Fruit fly (Drosophila melanogaster) whole organism, prepupa: Measurements from ENCODE around the gene dar1.

ENCODE experiments used
- Blimp-1 ChIP-seq: fragments of 200-800 bp; sonication (Bioruptor generic); optimal IDR thresholded peaks from 3 replicates; lab custom pipeline; 2017; ENCODE audit warnings: missing biosample characterization, missing genetic modification characterization, mild to moderate bottlenecking, moderate library complexity, missing genetic modification reagents
- CG10631 ChIP-seq: fragments of 200-800 bp; sonication (Bioruptor generic); optimal IDR thresholded peaks from 2 replicates; lab custom pipeline; 2016; ENCODE audit warnings: missing biosample characterization, missing genetic modification characterization
- CG11294 ChIP-seq: fragments of 200-800 bp; sonication (Bioruptor generic); IDR thresholded peaks from 2 replicates; pipeline ENCODE4 v1.3.6; 2022; ENCODE audit warnings: missing biosample characterization, missing genetic modification characterization
- CG11902 ChIP-seq: fragments of 200-800 bp; sonication (Bioruptor generic); optimal IDR thresholded peaks from 3 replicates; lab custom pipeline; 2016; ENCODE audit warnings: missing biosample characterization, missing genetic modification characterization
- CG15336 ChIP-seq: fragments of 200-800 bp; sonication (Bioruptor generic); IDR thresholded peaks from 2 replicates; pipeline ENCODE4 v1.3.6; 2022; ENCODE audit warnings: missing biosample characterization, missing genetic modification characterization
- CG16779 ChIP-seq: fragments of 200-800 bp; sonication (Bioruptor generic); optimal IDR thresholded peaks from 3 replicates; lab custom pipeline; 2017; ENCODE audit warnings: missing biosample characterization, mild to moderate bottlenecking, missing genetic modification characterization
- CG3032 ChIP-seq: fragments of 200-800 bp; optimal IDR thresholded peaks from 2 replicates; lab custom pipeline; 2019; ENCODE audit warnings: missing biosample characterization, mild to moderate bottlenecking, missing genetic modification characterization, moderate library complexity
- CG3919 ChIP-seq: fragments of 200-800 bp; sonication (Bioruptor generic); optimal IDR thresholded peaks from 3 replicates; lab custom pipeline; 2016; ENCODE audit warnings: missing biosample characterization, missing genetic modification characterization
- CG6163 ChIP-seq: fragments of 200-800 bp; sonication (Bioruptor generic); IDR thresholded peaks from 3 replicates; pipeline ENCODE4 v1.3.6; 2022; ENCODE audit warnings: missing biosample characterization, missing genetic modification characterization
- CG6808 ChIP-seq: fragments of 200-800 bp; sonication (Bioruptor generic); optimal IDR thresholded peaks from 3 replicates; lab custom pipeline; 2017; ENCODE audit warnings: missing biosample characterization, missing genetic modification characterization, mild to moderate bottlenecking, moderate library complexity, missing genetic modification reagents
- CG8119 ChIP-seq: fragments of 200-800 bp; sonication (Bioruptor generic); IDR thresholded peaks from 3 replicates; pipeline ENCODE4 v1.3.6; 2022; ENCODE audit warnings: missing biosample characterization, missing genetic modification characterization
- CG8319 ChIP-seq: fragments of 200-800 bp; sonication (Bioruptor generic); optimal IDR thresholded peaks from 3 replicates; lab custom pipeline; 2016; ENCODE audit warnings: missing biosample characterization, missing genetic modification characterization
- CG8632 ChIP-seq: fragments of 200-800 bp; sonication (Bioruptor generic); optimal IDR thresholded peaks from 3 replicates; lab custom pipeline; 2016; ENCODE audit warnings: missing biosample characterization, missing genetic modification characterization
- Eip75B ChIP-seq: fragments of 200-800 bp; sonication (Bioruptor generic); optimal IDR thresholded peaks from 3 replicates; lab custom pipeline; 2016; ENCODE audit warnings: missing biosample characterization, missing genetic modification characterization
- Eip78C ChIP-seq: fragments of 200-800 bp; sonication (Bioruptor generic); peaks from one replicate; lab custom pipeline; 2016; ENCODE audit warnings: missing biosample characterization, missing genetic modification characterization
- Eip93F ChIP-seq: fragments of 200-800 bp; sonication (Bioruptor generic); optimal IDR thresholded peaks from 2 replicates; lab custom pipeline; 2016; ENCODE audit warnings: missing biosample characterization, mild to moderate bottlenecking, missing genetic modification characterization
- Ets21C ChIP-seq: fragments of 200-800 bp; sonication (Bioruptor generic); optimal IDR thresholded peaks from 3 replicates; lab custom pipeline; 2016; ENCODE audit warnings: missing biosample characterization, missing genetic modification characterization
- Ets96B ChIP-seq: fragments of 200-800 bp; optimal IDR thresholded peaks from 2 replicates; lab custom pipeline; 2019; ENCODE audit warnings: missing biosample characterization, mild to moderate bottlenecking, missing genetic modification characterization, moderate library complexity
- Gug ChIP-seq: fragments of 200-800 bp; sonication (Bioruptor generic); IDR thresholded peaks from 2 replicates; pipeline ENCODE4 v1.3.6; 2022; ENCODE audit warnings: missing biosample characterization, missing genetic modification characterization
- Hr38 ChIP-seq: sonication (Bioruptor generic); optimal IDR thresholded peaks from 2 replicates; lab custom pipeline; 2016; ENCODE audit warnings: missing biosample characterization, missing genetic modification characterization
- Hr39 ChIP-seq: fragments of 200-800 bp; sonication (Bioruptor generic); optimal IDR thresholded peaks from 2 replicates; lab custom pipeline; 2016; ENCODE audit warnings: missing biosample characterization, missing genetic modification characterization
- Hr4 ChIP-seq: fragments of 200-800 bp; sonication (Bioruptor generic); optimal IDR thresholded peaks from 3 replicates; lab custom pipeline; 2016; ENCODE audit warnings: missing biosample characterization, missing genetic modification characterization
- Lpt ChIP-seq: fragments of 200-800 bp; sonication (Bioruptor generic); optimal IDR thresholded peaks from 3 replicates; lab custom pipeline; 2016; ENCODE audit warnings: missing biosample characterization, missing genetic modification characterization
- Met ChIP-seq: fragments of 200-800 bp; sonication (Bioruptor generic); optimal IDR thresholded peaks from 3 replicates; lab custom pipeline; 2016; ENCODE audit warnings: missing biosample characterization, missing genetic modification characterization
- OdsH ChIP-seq: fragments of 200-800 bp; sonication (Bioruptor generic); optimal IDR thresholded peaks from 3 replicates; lab custom pipeline; 2016; ENCODE audit warnings: missing biosample characterization, missing genetic modification characterization
- Smox ChIP-seq: fragments of 200-800 bp; sonication (Bioruptor generic); optimal IDR thresholded peaks from 3 replicates; lab custom pipeline; 2016; ENCODE audit warnings: missing biosample characterization, missing genetic modification characterization
- Sox14 ChIP-seq: fragments of 200-800 bp; sonication (Bioruptor generic); optimal IDR thresholded peaks from 3 replicates; lab custom pipeline; 2016; ENCODE audit warnings: missing biosample characterization, missing genetic modification characterization
- Sox15 ChIP-seq: fragments of 200-800 bp; sonication (Bioruptor generic); optimal IDR thresholded peaks from 3 replicates; lab custom pipeline; 2016; ENCODE audit warnings: missing biosample characterization, missing genetic modification characterization
- achi ChIP-seq: fragments of 200-800 bp; sonication (Bioruptor generic); optimal IDR thresholded peaks from 3 replicates; lab custom pipeline; 2016; ENCODE audit warnings: missing biosample characterization, missing genetic modification characterization
- acj6 ChIP-seq: fragments of 200-800 bp; sonication (Bioruptor generic); optimal IDR thresholded peaks from 3 replicates; lab custom pipeline; 2016; ENCODE audit warnings: missing biosample characterization, missing genetic modification characterization
- cyc ChIP-seq: fragments of 200-800 bp; sonication (Bioruptor generic); optimal IDR thresholded peaks from 3 replicates; lab custom pipeline; 2016; ENCODE audit warnings: missing biosample characterization, missing genetic modification characterization
- dac ChIP-seq: fragments of 200-800 bp; sonication (Bioruptor generic); optimal IDR thresholded peaks from 2 replicates; lab custom pipeline; 2017; ENCODE audit warnings: missing biosample characterization, mild to moderate bottlenecking, missing genetic modification characterization
- dsx ChIP-seq: fragments of 200-800 bp; optimal IDR thresholded peaks from 3 replicates; lab custom pipeline; 2019; ENCODE audit warnings: missing biosample characterization, mild to moderate bottlenecking, missing genetic modification characterization, moderate library complexity; ENCODE audit not compliant: poor library complexity, severe bottlenecking
- esn ChIP-seq: fragments of 200-800 bp; sonication (Bioruptor generic); optimal IDR thresholded peaks from 2 replicates; lab custom pipeline; 2016; ENCODE audit warnings: missing biosample characterization, mild to moderate bottlenecking, missing genetic modification characterization, moderate library complexity
- fd59A ChIP-seq: fragments of 200-800 bp; sonication (Bioruptor generic); optimal IDR thresholded peaks from 2 replicates; lab custom pipeline; 2017; ENCODE audit warnings: missing biosample characterization, mild to moderate bottlenecking, missing genetic modification characterization, missing genetic modification reagents
- fd85E ChIP-seq: fragments of 200-800 bp; sonication (Bioruptor generic); optimal IDR thresholded peaks from 3 replicates; lab custom pipeline; 2016; ENCODE audit warnings: missing biosample characterization, missing genetic modification characterization
- fkh ChIP-seq: fragments of 200-800 bp; sonication (Bioruptor generic); optimal IDR thresholded peaks from 3 replicates; lab custom pipeline; 2017; ENCODE audit warnings: missing biosample characterization, mild to moderate bottlenecking, missing genetic modification characterization, moderate library complexity
- net ChIP-seq: fragments of 200-800 bp; sonication (Bioruptor generic); optimal IDR thresholded peaks from 3 replicates; lab custom pipeline; 2016; ENCODE audit warnings: missing biosample characterization, missing genetic modification characterization
- pdm3 ChIP-seq: fragments of 200-800 bp; sonication (Bioruptor generic); optimal IDR thresholded peaks from 3 replicates; lab custom pipeline; 2016; ENCODE audit warnings: missing biosample characterization, missing genetic modification characterization
- salr ChIP-seq, 2 experiments: fragments of 200-800 bp; sonication (Bioruptor generic); optimal IDR thresholded peaks; 3 replicates each; lab custom pipeline; 2016 to 2018; ENCODE audit warnings: missing biosample characterization in 2 of 2, missing genetic modification characterization in 2 of 2, mild to moderate bottlenecking in 1 of 2
- spab ChIP-seq: fragments of 200-800 bp; sonication (Bioruptor generic); optimal IDR thresholded peaks from 2 replicates; lab custom pipeline; 2017; ENCODE audit warnings: missing biosample characterization, mild to moderate bottlenecking, missing genetic modification characterization, missing genetic modification reagents
- ss ChIP-seq, 2 experiments: fragments of 200-800 bp; sonication (Bioruptor generic); optimal IDR thresholded peaks; 2 replicates in 1 of 2; 3 replicates in 1 of 2; lab custom pipeline; 2017 to 2018; ENCODE audit warnings: mild to moderate bottlenecking in 2 of 2, missing biosample characterization in 2 of 2, missing genetic modification characterization in 2 of 2, moderate library complexity in 1 of 2
- svp ChIP-seq: fragments of 200-800 bp; sonication (Bioruptor generic); peaks from one replicate; lab custom pipeline; 2016; ENCODE audit warnings: missing biosample characterization, missing genetic modification characterization
- topi ChIP-seq: fragments of 200-800 bp; sonication (Bioruptor generic); optimal IDR thresholded peaks from 3 replicates; lab custom pipeline; 2016; ENCODE audit warnings: missing biosample characterization, missing genetic modification characterization

dar1 gene

DNA sequence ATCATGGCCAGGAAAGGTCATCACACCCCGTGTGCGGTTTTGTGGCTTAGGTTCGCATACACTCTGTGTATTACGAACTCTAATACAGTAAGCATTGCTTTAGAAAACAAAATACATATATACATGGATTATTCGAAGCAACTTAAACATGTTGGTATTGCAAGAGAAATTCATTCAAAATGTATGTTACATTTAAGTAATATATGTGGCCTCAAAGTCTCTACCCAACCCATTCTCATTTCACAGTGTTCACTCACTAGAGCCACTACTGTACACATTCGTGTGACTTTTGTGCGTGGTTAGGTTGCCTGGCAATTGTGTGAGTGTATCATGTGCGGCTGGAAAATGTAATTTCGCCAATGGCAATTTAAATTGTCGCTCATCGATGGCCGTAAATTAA, 19.2 kb upstream of the dar1 start (continued):
- TF ChIP-seq Smox (GFP tag; lab: Kevin White, UChicago): no peak
- no peak for TF ChIP-seq Gug (GFP tag; lab: Robert Waterston, UW)
- no peak for TF ChIP-seq salr (GFP tag; optimal IDR thresholded peaks at IDR 0.05; lab: Kevin White, UChicago)
- no peak for TF ChIP-seq ss (GFP tag; optimal IDR thresholded peaks at IDR 0.05; lab: Kevin White, UChicago)
- TF ChIP-seq svp (GFP tag; lab: Kevin White, UChicago): peak; percentile 40
- no peak for TF ChIP-seq fd59A (GFP tag; lab: Kevin White, UChicago)
- no peak for TF ChIP-seq CG10631 (GFP tag; lab: Kevin White, UChicago)
- TF ChIP-seq Eip78C (GFP tag; lab: Kevin White, UChicago): peak; percentile 67
- no peak for TF ChIP-seq Eip75B
- no peak for TF ChIP-seq CG8319
- no peak for TF ChIP-seq CG16779 (tag; lab: Kevin White, UChicago)
- no peak for TF ChIP-seq CG11902 (GFP tag; lab: Kevin White, UChicago)
- TF ChIP-seq Lpt (GFP tag; lab: Kevin White, UChicago): no peak
- peak; percentile 55 for TF ChIP-seq CG15336 (GFP tag; lab: Robert Waterston, UW)
- TF ChIP-seq pdm3 (GFP tag; lab: Kevin White, UChicago): no peak
- TF ChIP-seq dsx: no peak
- no peak for TF ChIP-seq Ets96B (tag; lab: Kevin White, UChicago)
- TF ChIP-seq CG3032 (tag; lab: Kevin White, UChicago): no peak
- TF ChIP-seq Sox15 (GFP tag; lab: Kevin White, UChicago): no peak
- no peak for TF ChIP-seq fkh (GFP tag; lab: Kevin White, UChicago)
- TF ChIP-seq CG3919 (GFP tag; lab: Kevin White, UChicago): no peak
- TF ChIP-seq net (GFP tag; lab: Kevin White, UChicago): no peak
- TF ChIP-seq, all 60 proteins: peak for 7

DNA sequence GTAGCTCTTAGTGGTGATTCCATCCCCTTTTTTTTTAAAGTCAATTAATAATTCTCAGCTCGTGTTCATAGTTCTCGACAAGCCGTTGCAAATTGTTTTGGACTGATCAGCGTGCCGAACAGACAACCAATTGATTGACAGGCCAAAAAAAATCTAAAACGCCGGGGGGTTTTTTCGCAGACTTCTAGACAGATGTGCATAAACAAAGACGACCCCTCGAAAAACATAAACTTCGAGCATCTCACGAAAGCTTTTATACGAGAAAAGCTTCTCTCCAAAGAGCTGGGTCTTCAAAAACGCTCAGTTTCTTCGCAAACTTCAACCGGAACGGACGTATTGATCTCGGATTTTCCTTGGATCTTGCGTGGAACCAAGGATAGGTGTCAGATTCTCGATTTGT, 14.3 kb upstream of the dar1 start, which contains the start of gene CG10359:
Gene CG10359 (plus strand): TSS at position 301 of the 400 bp plus-strand sequence.
- TF ChIP-seq CG15336 (GFP tag; lab: Robert Waterston, UW) (peak; percentile 20; the same call in 1 of the 2 replicates), fkh (GFP tag; lab: Kevin White, UChicago) (peak; percentile 53), pdm3 (GFP tag; lab: Kevin White, UChicago) (no peak)

DNA sequence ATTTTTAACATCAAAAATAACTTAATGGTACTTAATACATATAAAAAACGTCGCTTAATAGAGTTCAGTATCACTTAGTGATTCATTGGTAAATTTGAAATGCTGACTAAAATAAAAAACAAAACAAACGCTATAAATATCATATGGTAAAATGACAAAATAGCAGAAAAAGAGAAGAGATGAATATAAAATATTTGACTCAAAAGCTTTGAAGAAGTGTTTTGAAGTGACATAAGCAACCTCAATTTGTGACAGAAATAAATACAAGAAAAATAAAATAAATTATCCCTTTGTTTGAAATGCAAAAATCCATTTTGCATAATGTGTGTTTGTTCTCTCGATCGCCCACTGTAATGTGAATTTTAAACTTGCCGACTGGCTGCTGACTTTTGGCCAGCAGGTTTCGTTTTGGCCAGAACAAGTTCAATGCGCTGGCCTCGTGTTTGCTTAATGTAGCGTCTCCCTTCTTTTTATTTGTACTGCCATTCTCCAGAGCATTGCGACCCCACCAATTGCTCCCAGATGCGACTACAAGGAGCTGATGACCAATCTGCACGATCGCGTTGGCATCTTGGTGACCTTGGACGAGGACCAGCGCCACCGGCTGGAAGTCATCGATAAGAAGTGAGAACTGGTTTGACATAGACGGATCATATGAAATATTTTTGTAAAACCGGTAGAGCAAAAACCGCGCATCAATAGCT, 13.4 kb upstream of the dar1 start:
- TF ChIP-seq OdsH (GFP tag; lab: Kevin White, UChicago) (peak; percentile 52), Hr39 (GFP tag; lab: Kevin White, UChicago) (peak; percentile 64), Smox (GFP tag; lab: Kevin White, UChicago) (peak; percentile 69), CG6163 (GFP tag; lab: Robert Waterston, UW) (no peak), salr (GFP tag; optimal IDR thresholded peaks at IDR 0.05; lab: Kevin White, UChicago) (peak in 1 of 2 experiments; percentile 39), Gug (GFP tag; lab: Robert Waterston, UW) (no peak), Sox14 (GFP tag; lab: Kevin White, UChicago) (peak; percentile 38), CG8119 (GFP tag; lab: Robert Waterston, UW) (no peak), CG11294 (no peak), esn (GFP tag; lab: Kevin White, UChicago) (peak; percentile 77), spab (peak; percentile 5), fd59A (GFP tag; lab: Kevin White, UChicago) (peak; percentile 0), Hr38 (GFP tag; lab: Kevin White, UChicago) (no peak), svp (GFP tag; lab: Kevin White, UChicago) (peak; percentile 84), Eip93F (no peak), Ets21C (GFP tag; lab: Kevin White, UChicago) (peak; percentile 39), net (GFP tag; lab: Kevin White, UChicago) (peak; percentile 63), dac (GFP tag; lab: Kevin White, UChicago) (no peak), Eip75B (peak; percentile 1), CG11902 (GFP tag; lab: Kevin White, UChicago) (peak; percentile 39), Blimp-1 (GFP tag; lab: Kevin White, UChicago) (peak; percentile 24), pdm3 (GFP tag; lab: Kevin White, UChicago) (peak; percentile 48), Hr4 (GFP tag; lab: Kevin White, UChicago) (peak; percentile 30), cyc (GFP tag; lab: Kevin White, UChicago) (peak; percentile 39), CG16779 (tag; lab: Kevin White, UChicago) (no peak), acj6 (GFP tag; lab: Kevin White, UChicago) (peak; percentile 61), Met (peak; percentile 69), topi (GFP tag; lab: Kevin White, UChicago) (peak; percentile 72), fd85E (GFP tag; lab: Kevin White, UChicago) (no peak), achi (GFP tag; lab: Kevin White, UChicago) (peak; percentile 54), CG6808 (GFP tag; lab: Kevin White, UChicago) (peak; percentile 17), CG8632 (GFP tag; lab: Kevin White, UChicago) (peak; percentile 35), CG8319 (no peak), CG3919 (GFP tag; lab: Kevin White, UChicago) (peak; percentile 37), fkh (GFP tag; lab: Kevin White, UChicago) (no peak)
